Worm (Caenorhabditis elegans) whole organism, mixed stage, embryonic: ENCODE data around the gene str-63.

ENCODE experiments used
- M03D4.4 ChIP-seq: sonication (generic microtip); optimal IDR thresholded peaks from 2 replicates; lab custom pipeline; 2017; ENCODE audit warnings: mild to moderate bottlenecking, missing genetic modification characterization, missing compliant biosample characterization
- bed-3 ChIP-seq: fragments of 200-800 bp; sonication (Bioruptor generic); optimal IDR thresholded peaks from 3 replicates; lab custom pipeline; 2018; ENCODE audit warnings: mild to moderate bottlenecking, missing genetic modification characterization, moderate library complexity, missing compliant biosample characterization
- blmp-1 ChIP-seq: fragments of 150-350 bp; optimal IDR thresholded peaks from 2 replicates; lab custom pipeline; 2014; ENCODE audit warnings: missing biosample characterization, missing genetic modification characterization
- ceh-39 ChIP-seq: fragments of 150-350 bp; optimal IDR thresholded peaks from 2 replicates; lab custom pipeline; 2014; ENCODE audit warnings: missing biosample characterization, missing genetic modification characterization
- cnd-1 ChIP-seq: fragments of 200-800 bp; sonication (Bioruptor generic); optimal IDR thresholded peaks from 2 replicates; lab custom pipeline; 2018; ENCODE audit warnings: mild to moderate bottlenecking, missing genetic modification characterization, missing compliant biosample characterization
- drap-1 ChIP-seq: fragments of 200-800 bp; sonication (Bioruptor generic); optimal IDR thresholded peaks from 3 replicates; lab custom pipeline; 2018; ENCODE audit warnings: mild to moderate bottlenecking, missing genetic modification characterization, missing compliant biosample characterization
- elt-1 ChIP-seq: sonication (generic microtip); optimal IDR thresholded peaks from 2 replicates; lab custom pipeline; 2017; ENCODE audit warnings: missing genetic modification characterization, mild to moderate bottlenecking, missing compliant biosample characterization, antibody characterized with exemption, moderate library complexity, borderline replicate concordance; ENCODE audit not compliant: insufficient read depth
- elt-3 ChIP-seq: fragments of 150-350 bp; optimal IDR thresholded peaks from 2 replicates; lab custom pipeline; 2014; ENCODE audit warnings: missing biosample characterization, missing genetic modification characterization
- flh-1 ChIP-seq: fragments of 200-800 bp; sonication (Bioruptor generic); optimal IDR thresholded peaks from 2 replicates; lab custom pipeline; 2018; ENCODE audit warnings: mild to moderate bottlenecking, missing genetic modification characterization, moderate library complexity, missing compliant biosample characterization
- ham-2 ChIP-seq: fragments of 200-800 bp; sonication (Bioruptor generic); optimal IDR thresholded peaks from 2 replicates; lab custom pipeline; 2018; ENCODE audit warnings: mild to moderate bottlenecking, missing genetic modification characterization, missing compliant biosample characterization
- hlh-1 ChIP-seq: fragments of 150-350 bp; optimal IDR thresholded peaks from 2 replicates; lab custom pipeline; 2014; ENCODE audit warnings: missing biosample characterization, missing genetic modification reagents, missing genetic modification characterization
- lin-32 ChIP-seq: fragments of 200-800 bp; sonication (Bioruptor generic); optimal IDR thresholded peaks from 2 replicates; lab custom pipeline; 2018; ENCODE audit warnings: mild to moderate bottlenecking, missing genetic modification characterization, missing compliant biosample characterization
- lsy-2 ChIP-seq: fragments of 150-350 bp; optimal IDR thresholded peaks from 2 replicates; lab custom pipeline; 2014; ENCODE audit warnings: missing biosample characterization, missing genetic modification characterization
- mab-5 ChIP-seq: fragments of 150-350 bp; optimal IDR thresholded peaks from 2 replicates; lab custom pipeline; 2014; ENCODE audit warnings: missing biosample characterization, missing genetic modification characterization
- mep-1 ChIP-seq: fragments of 150-350 bp; optimal IDR thresholded peaks from 2 replicates; lab custom pipeline; 2017; ENCODE audit warnings: missing biosample characterization, missing genetic modification reagents, missing genetic modification characterization, inconsistent platforms
- mls-2 ChIP-seq: sonication (generic microtip); optimal IDR thresholded peaks from 2 replicates; lab custom pipeline; 2016; ENCODE audit warnings: mild to moderate bottlenecking, missing genetic modification characterization, moderate library complexity, missing compliant biosample characterization
- nhr-12 ChIP-seq: fragments of 150-350 bp; optimal IDR thresholded peaks from 2 replicates; lab custom pipeline; 2014; ENCODE audit warnings: missing biosample characterization, missing genetic modification characterization
- nhr-2 ChIP-seq: fragments of 150-350 bp; optimal IDR thresholded peaks from 2 replicates; lab custom pipeline; 2014; ENCODE audit warnings: missing biosample characterization, missing genetic modification characterization
- nhr-28 ChIP-seq: fragments of 150-350 bp; optimal IDR thresholded peaks from 2 replicates; lab custom pipeline; 2014; ENCODE audit warnings: missing biosample characterization, missing genetic modification characterization
- nhr-76 ChIP-seq: sonication (generic microtip); optimal IDR thresholded peaks from 2 replicates; lab custom pipeline; 2017; ENCODE audit warnings: missing biosample characterization, missing genetic modification characterization
- pha-4 ChIP-seq: fragments of 150-350 bp; optimal IDR thresholded peaks from 2 replicates; lab custom pipeline; 2018; ENCODE audit warnings: missing biosample characterization, missing genetic modification reagents, missing genetic modification characterization
- sem-2 ChIP-seq: fragments of 200-800 bp; sonication (Bioruptor generic); optimal IDR thresholded peaks from 2 replicates; lab custom pipeline; 2018; ENCODE audit warnings: mild to moderate bottlenecking, missing genetic modification characterization, missing compliant biosample characterization
- snpc-4 ChIP-seq: fragments of 150-350 bp; optimal IDR thresholded peaks from 2 replicates; lab custom pipeline; 2014; ENCODE audit warnings: missing biosample characterization, missing genetic modification characterization
- sptf-1 ChIP-seq: sonication (generic microtip); optimal IDR thresholded peaks from 2 replicates; lab custom pipeline; 2017; ENCODE audit warnings: mild to moderate bottlenecking, missing genetic modification characterization, moderate library complexity, missing compliant biosample characterization
- unc-120 ChIP-seq: sonication (generic microtip); optimal IDR thresholded peaks from 2 replicates; lab custom pipeline; 2017; ENCODE audit warnings: missing genetic modification characterization, missing compliant biosample characterization; ENCODE audit not compliant: poor library complexity, severe bottlenecking
- unc-39 ChIP-seq: fragments of 150-350 bp; optimal IDR thresholded peaks from 2 replicates; lab custom pipeline; 2014; ENCODE audit warnings: missing biosample characterization, missing genetic modification characterization
- unc-62 ChIP-seq: fragments of 150-350 bp; optimal IDR thresholded peaks from 2 replicates; lab custom pipeline; 2014; ENCODE audit warnings: missing biosample characterization, missing genetic modification reagents, missing genetic modification characterization
- zip-8 ChIP-seq: fragments of 150-350 bp; optimal IDR thresholded peaks from 2 replicates; lab custom pipeline; 2014; ENCODE audit warnings: missing biosample characterization, missing genetic modification characterization
- ztf-11 ChIP-seq: fragments of 150-350 bp; optimal IDR thresholded peaks from 2 replicates; lab custom pipeline; 2014; ENCODE audit warnings: missing biosample characterization, missing genetic modification characterization

The str-63 gene

ce11 chrV:3342504-3342903 is 8.9 kb upstream of the str-63 start, which contains the start of gene C17B7.3:
Gene C17B7.3, plus strand, starts transcription at chrV:3342804.
- no peak for TF ChIP-seq ztf-11 (tag; lab: Kevin White, UChicago)
- TF ChIP-seq cnd-1 = no peak
- no peak for TF ChIP-seq pha-4
- no peak for TF ChIP-seq mab-5 (tag; lab: Kevin White, UChicago)
- no peak for TF ChIP-seq blmp-1 (tag; lab: Kevin White, UChicago)
- TF ChIP-seq flh-1 (GFP tag; lab: Kevin White, UChicago) = no peak
- TF ChIP-seq ceh-39 (tag; lab: Kevin White, UChicago) = no peak
- TF ChIP-seq, all 35 proteins: peak for 0

DNA sequence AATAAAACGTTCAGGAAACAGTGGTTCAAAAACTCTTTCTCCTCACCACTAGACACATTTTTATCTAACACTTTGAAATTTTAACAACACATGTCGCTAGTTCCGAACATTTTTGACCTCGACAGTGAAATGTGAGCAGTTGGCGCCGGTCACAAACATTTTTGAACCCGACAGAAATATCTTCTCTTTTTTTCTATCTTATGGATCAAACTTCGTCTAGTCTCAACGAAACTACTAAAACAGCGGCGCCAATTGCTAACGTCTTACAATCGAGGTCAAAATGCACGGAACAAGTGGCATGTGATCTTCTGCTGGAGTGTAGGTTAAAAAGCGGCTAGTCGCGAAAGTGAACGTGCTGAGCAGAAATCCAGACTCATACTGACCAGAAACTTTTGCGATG is 7.4 kb upstream of the str-63 start:
- TF ChIP-seq bed-3 (no peak), unc-39 (no peak), flh-1 (GFP tag; lab: Kevin White, UChicago) (no peak), ham-2 (GFP tag; lab: Kevin White, UChicago) (no peak), ztf-11 (tag; lab: Kevin White, UChicago) (no peak), nhr-76 (tag; lab: Kevin White, UChicago) (no peak), mep-1 (tag; lab: Kevin White, UChicago) (no peak), sem-2 (GFP tag; lab: Kevin White, UChicago) (no peak), elt-3 (tag; lab: Kevin White, UChicago) (no peak), sptf-1 (tag; lab: Kevin White, UChicago) (no peak), ceh-39 (tag; lab: Kevin White, UChicago) (no peak), snpc-4 (tag; lab: Kevin White, UChicago) (no peak), blmp-1 (tag; lab: Kevin White, UChicago) (no peak)

ce11 chrV:3346434-3347019 is 4.8 kb upstream of the str-63 start, which contains the start of gene fbxa-65:
Gene fbxa-65, minus strand, starts transcription at chrV:3346484.
- TF ChIP-seq M03D4.4 = no peak
- no peak for TF ChIP-seq mab-5 (tag; lab: Kevin White, UChicago)
- no peak for TF ChIP-seq nhr-2 (tag; lab: Kevin White, UChicago)
- no peak for TF ChIP-seq lsy-2 (tag; lab: Kevin White, UChicago)
- no peak for TF ChIP-seq bed-3
- no peak for TF ChIP-seq mep-1 (tag; lab: Kevin White, UChicago)
- no peak for TF ChIP-seq nhr-12
- no peak for TF ChIP-seq unc-39
- no peak for TF ChIP-seq unc-120
- TF ChIP-seq elt-1 (tag; lab: Kevin White, UChicago) = no peak
- no peak for TF ChIP-seq nhr-28 (tag; lab: Kevin White, UChicago)
- no peak for TF ChIP-seq lin-32 (GFP tag; lab: Kevin White, UChicago)
- TF ChIP-seq unc-62 (GFP tag; lab: Kevin White, UChicago) = no peak
- no peak for TF ChIP-seq zip-8 (tag; lab: Kevin White, UChicago)
- TF ChIP-seq ceh-39 (tag; lab: Kevin White, UChicago) = no peak
- TF ChIP-seq drap-1 = no peak
- TF ChIP-seq ztf-11 (tag; lab: Kevin White, UChicago) = no peak
- TF ChIP-seq mls-2 (tag; lab: Kevin White, UChicago) = no peak
- TF ChIP-seq, all 35 proteins: peak for 0

DNA sequence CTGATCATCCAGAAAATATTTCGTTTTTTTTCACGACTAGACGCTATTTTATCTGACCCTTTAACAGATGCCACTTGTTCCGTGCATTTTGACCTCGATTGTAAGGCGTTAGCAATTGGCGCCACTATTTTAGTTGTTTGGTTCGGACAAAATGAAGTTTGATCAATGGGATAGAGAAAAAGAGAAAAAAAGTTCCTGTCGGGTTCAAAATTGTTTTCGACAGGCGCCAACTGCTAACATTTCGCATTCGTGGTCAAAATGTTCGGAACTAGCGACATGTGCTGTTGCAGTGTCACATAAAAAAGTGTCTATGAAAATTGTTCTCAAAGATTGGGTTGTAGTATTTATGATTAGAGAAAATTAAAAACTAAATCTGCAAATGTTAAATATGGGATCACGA is 3.9 kb upstream of the str-63 start:
- TF ChIP-seq flh-1 (GFP tag; lab: Kevin White, UChicago) (no peak), ztf-11 (tag; lab: Kevin White, UChicago) (no peak), nhr-2 (tag; lab: Kevin White, UChicago) (no peak), M03D4.4 (no peak), mab-5 (tag; lab: Kevin White, UChicago) (no peak), nhr-12 (no peak), unc-62 (GFP tag; lab: Kevin White, UChicago) (no peak), lin-32 (GFP tag; lab: Kevin White, UChicago) (no peak), lsy-2 (tag; lab: Kevin White, UChicago) (no peak), drap-1 (no peak), elt-1 (tag; lab: Kevin White, UChicago) (no peak), ham-2 (GFP tag; lab: Kevin White, UChicago) (no peak), blmp-1 (tag; lab: Kevin White, UChicago) (no peak), unc-39 (no peak), pha-4 (no peak)
- TF ChIP-seq, all 35 proteins: peak for 0

DNA sequence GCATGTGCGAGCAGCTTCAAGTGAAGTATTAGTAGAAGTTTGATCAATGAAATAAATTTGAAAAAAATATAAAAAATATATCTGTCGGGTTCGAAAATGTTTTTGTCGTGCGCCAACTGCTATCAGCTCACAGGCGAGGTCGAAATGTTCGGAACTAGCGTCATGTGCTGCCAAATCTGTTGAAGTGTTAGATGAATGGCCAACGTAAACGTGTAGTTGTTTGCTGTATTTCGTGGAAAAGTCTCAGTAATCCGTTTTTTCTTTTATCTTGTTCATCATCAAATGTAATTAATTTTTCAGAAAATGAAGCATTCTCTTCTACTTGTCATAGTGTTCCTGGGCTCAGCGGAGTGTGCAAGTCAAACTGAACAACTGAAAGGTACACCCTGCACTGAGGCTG is 1.5 kb upstream of the str-63 start, which contains the start of gene C17B7.15:
Gene C17B7.15 (plus strand): TSS at position 301 of the 400 bp plus-strand sequence.
- TF ChIP-seq sem-2 (GFP tag; lab: Kevin White, UChicago) (no peak), nhr-2 (tag; lab: Kevin White, UChicago) (no peak), hlh-1 (tag; lab: Kevin White, UChicago) (no peak), blmp-1 (tag; lab: Kevin White, UChicago) (no peak), elt-1 (tag; lab: Kevin White, UChicago) (no peak)
